Worm (Caenorhabditis elegans) whole organism, L1 larva: Measurements from ENCODE around the gene smc-4.

Source experiments
- C04F5.9 ChIP-seq: sonication (generic microtip); optimal IDR thresholded peaks from 2 replicates; lab custom pipeline; 2016; ENCODE audit warnings: missing genetic modification characterization, missing compliant biosample characterization
- C34B4.2 ChIP-seq: sonication (generic microtip); optimal IDR thresholded peaks from 2 replicates; lab custom pipeline; 2017; ENCODE audit warnings: mild to moderate bottlenecking, missing genetic modification characterization, missing compliant biosample characterization
- Y116A8C.19 ChIP-seq: sonication (generic microtip); optimal IDR thresholded peaks from 2 replicates; lab custom pipeline; 2016; ENCODE audit warnings: missing compliant biosample characterization, missing genetic modification characterization, borderline replicate concordance
- aha-1 ChIP-seq: fragments of 150-350 bp; optimal IDR thresholded peaks from 2 replicates; lab custom pipeline; 2014; ENCODE audit warnings: missing biosample characterization, missing genetic modification characterization
- alr-1 ChIP-seq: fragments of 200-800 bp; sonication (Bioruptor generic); optimal IDR thresholded peaks from 2 replicates; lab custom pipeline; 2018; ENCODE audit warnings: borderline replicate concordance, mild to moderate bottlenecking, missing genetic modification characterization, missing compliant biosample characterization
- ama-1 ChIP-seq: fragments of 150-350 bp; optimal IDR thresholded peaks from 2 replicates; lab custom pipeline; 2014
- ceh-63 ChIP-seq: fragments of 200-800 bp; sonication (Bioruptor generic); optimal IDR thresholded peaks from 2 replicates; lab custom pipeline; 2018; ENCODE audit warnings: mild to moderate bottlenecking, missing genetic modification characterization, missing compliant biosample characterization
- ceh-8 ChIP-seq: fragments of 200-800 bp; sonication (Bioruptor generic); optimal IDR thresholded peaks from 2 replicates; lab custom pipeline; 2018; ENCODE audit warnings: mild to moderate bottlenecking, missing genetic modification characterization, moderate library complexity, missing compliant biosample characterization
- ceh-82 ChIP-seq, 3 experiments: fragments of 150-350 bp in 1 of 3; sonication (generic microtip) in 2 of 3; optimal IDR thresholded peaks; 2 replicates each; lab custom pipeline; 2014 to 2017; ENCODE audit warnings: missing biosample characterization in 3 of 3, missing genetic modification characterization in 3 of 3
- ceh-88 ChIP-seq: fragments of 200-800 bp; sonication (Bioruptor generic); IDR thresholded peaks from 2 replicates; pipeline ENCODE4 v1.3.6; 2022; ENCODE audit warnings: missing genetic modification characterization, missing compliant biosample characterization
- ces-1 ChIP-seq: fragments of 150-350 bp; optimal IDR thresholded peaks from 2 replicates; lab custom pipeline; 2014; ENCODE audit warnings: missing biosample characterization, missing genetic modification reagents, missing genetic modification characterization
- efl-1 ChIP-seq, 4 experiments: fragments of 150-350 bp; optimal IDR thresholded peaks in 3 of 4; peaks in 1 of 4; 1 replicate in 1 of 4; 2 replicates in 3 of 4; lab custom pipeline; 2014; ENCODE audit warnings: missing biosample characterization in 2 of 4, missing genetic modification characterization in 2 of 4, missing genetic modification reagents in 2 of 4
- egl-13 ChIP-seq: sonication (generic microtip); optimal IDR thresholded peaks from 2 replicates; lab custom pipeline; 2016; ENCODE audit warnings: missing genotype, missing genetic modification reagents, missing genetic modification characterization, missing compliant biosample characterization
- elt-3 ChIP-seq, 6 experiments: fragments of 150-350 bp in 1 of 6; sonication (generic microtip); optimal IDR thresholded peaks; 2 replicates each; lab custom pipeline; 2017 to 2018; ENCODE audit warnings: missing biosample characterization in 6 of 6, missing genetic modification characterization in 6 of 6, inconsistent platforms in 1 of 6
- fkh-10 ChIP-seq: sonication (generic microtip); optimal IDR thresholded peaks from 2 replicates; lab custom pipeline; 2017; ENCODE audit warnings: missing biosample characterization, missing genetic modification reagents, missing genetic modification characterization
- fos-1 ChIP-seq: fragments of 150-350 bp; optimal IDR thresholded peaks from 2 replicates; lab custom pipeline; 2014; ENCODE audit warnings: missing biosample characterization, missing genetic modification characterization
- grh-1 ChIP-seq: fragments of 200-800 bp; sonication (Bioruptor generic); IDR thresholded peaks from 2 replicates; pipeline ENCODE4 v1.3.6; 2022; ENCODE audit warnings: missing genetic modification reagents, missing genetic modification characterization, missing compliant biosample characterization
- hpl-2 ChIP-seq: fragments of 150-350 bp; optimal IDR thresholded peaks from 2 replicates; lab custom pipeline; 2014; ENCODE audit warnings: missing biosample characterization, missing genetic modification reagents, missing genetic modification characterization
- irx-1 ChIP-seq: sonication (generic microtip); optimal IDR thresholded peaks from 2 replicates; lab custom pipeline; 2016; ENCODE audit warnings: missing genetic modification characterization, missing compliant biosample characterization
- jun-1 ChIP-seq: fragments of 150-350 bp; optimal IDR thresholded peaks from 2 replicates; lab custom pipeline; 2014; ENCODE audit warnings: missing biosample characterization, missing genetic modification reagents, missing genetic modification characterization
- lin-13 ChIP-seq: fragments of 150-350 bp; optimal IDR thresholded peaks from 2 replicates; lab custom pipeline; 2014; ENCODE audit warnings: missing biosample characterization, missing genetic modification reagents, missing genetic modification characterization
- lin-14 ChIP-seq: fragments of 200-800 bp; sonication (Bioruptor generic); optimal IDR thresholded peaks from 2 replicates; lab custom pipeline; 2018; ENCODE audit warnings: mild to moderate bottlenecking, missing genetic modification characterization, moderate library complexity, missing compliant biosample characterization
- lin-15B ChIP-seq: fragments of 150-350 bp; sonication (generic microtip); optimal IDR thresholded peaks from 3 replicates; lab custom pipeline; 2014; ENCODE audit warnings: missing biosample characterization, missing genetic modification characterization
- lin-39 ChIP-seq: fragments of 150-350 bp; optimal IDR thresholded peaks from 2 replicates; lab custom pipeline; 2014; ENCODE audit warnings: missing biosample characterization, missing genetic modification reagents, missing genetic modification characterization
- lsy-2 ChIP-seq, 2 experiments: fragments of 150-350 bp; optimal IDR thresholded peaks; 2 replicates each; lab custom pipeline; 2014; ENCODE audit warnings: missing biosample characterization in 2 of 2, missing genetic modification characterization in 2 of 2
- mdl-1 ChIP-seq, 2 experiments: fragments of 150-350 bp; optimal IDR thresholded peaks; 2 replicates each; lab custom pipeline; 2014 to 2017; ENCODE audit warnings: missing biosample characterization in 2 of 2, missing genetic modification characterization in 2 of 2, inconsistent platforms in 1 of 2
- mef-2 ChIP-seq: fragments of 150-350 bp; optimal IDR thresholded peaks from 2 replicates; lab custom pipeline; 2014; ENCODE audit warnings: missing biosample characterization, missing genetic modification characterization
- nhr-11 ChIP-seq: fragments of 150-350 bp; optimal IDR thresholded peaks from 2 replicates; lab custom pipeline; 2014; ENCODE audit warnings: missing biosample characterization, missing genetic modification characterization
- nhr-19 ChIP-seq: fragments of 200-800 bp; sonication (Bioruptor generic); conservative IDR thresholded peaks from 2 replicates; pipeline ENCODE4 v1.3.6; 2022; ENCODE audit warnings: missing genetic modification characterization, missing compliant biosample characterization
- nhr-47 ChIP-seq: sonication (generic microtip); optimal IDR thresholded peaks from 2 replicates; lab custom pipeline; 2016; ENCODE audit warnings: mild to moderate bottlenecking, missing genetic modification characterization, moderate library complexity, missing compliant biosample characterization
- nhr-76 ChIP-seq: sonication (generic microtip); optimal IDR thresholded peaks from 2 replicates; lab custom pipeline; 2017; ENCODE audit warnings: missing biosample characterization, missing genetic modification characterization
- nhr-77 ChIP-seq: fragments of 150-350 bp; optimal IDR thresholded peaks from 2 replicates; lab custom pipeline; 2014; ENCODE audit warnings: missing biosample characterization, missing genetic modification characterization
- nhr-84 ChIP-seq: sonication (generic microtip); optimal IDR thresholded peaks from 2 replicates; lab custom pipeline; 2017; ENCODE audit warnings: missing biosample characterization, missing genetic modification characterization
- nhr-85 ChIP-seq: sonication (generic microtip); peaks from one replicate; lab custom pipeline; 2016; ENCODE audit warnings: missing genetic modification characterization, inconsistent platforms, missing compliant biosample characterization
- nhr-90 ChIP-seq: sonication (generic microtip); optimal IDR thresholded peaks from 2 replicates; lab custom pipeline; 2016; ENCODE audit warnings: mild to moderate bottlenecking, missing genetic modification characterization, missing compliant biosample characterization; ENCODE audit not compliant: poor library complexity
- pax-3 ChIP-seq: fragments of 200-800 bp; sonication (Bioruptor generic); optimal IDR thresholded peaks from 2 replicates; lab custom pipeline; 2018; ENCODE audit warnings: mild to moderate bottlenecking, missing genetic modification characterization, moderate library complexity, missing compliant biosample characterization
- rnt-1 ChIP-seq: sonication (generic microtip); optimal IDR thresholded peaks from 2 replicates; lab custom pipeline; 2016; ENCODE audit warnings: mild to moderate bottlenecking, missing genetic modification characterization, moderate library complexity, missing compliant biosample characterization
- skn-1 ChIP-seq: fragments of 150-350 bp; optimal IDR thresholded peaks from 2 replicates; lab custom pipeline; 2014; ENCODE audit warnings: missing biosample characterization, missing genetic modification characterization
- sox-4 ChIP-seq: sonication (generic microtip); optimal IDR thresholded peaks from 2 replicates; lab custom pipeline; 2016; ENCODE audit warnings: missing genetic modification characterization, missing compliant biosample characterization
- sptf-1 ChIP-seq: fragments of 150-350 bp; optimal IDR thresholded peaks from 2 replicates; lab custom pipeline; 2014; ENCODE audit warnings: missing biosample characterization, missing genetic modification characterization
- sup-37 ChIP-seq: fragments of 200-800 bp; sonication (Bioruptor generic); optimal IDR thresholded peaks from 2 replicates; lab custom pipeline; 2018; ENCODE audit warnings: mild to moderate bottlenecking, missing genetic modification characterization, missing compliant biosample characterization
- swsn-7 ChIP-seq: sonication (generic microtip); optimal IDR thresholded peaks from 2 replicates; lab custom pipeline; 2016; ENCODE audit warnings: missing genetic modification characterization, missing compliant biosample characterization
- tbx-2 ChIP-seq: sonication (generic microtip); optimal IDR thresholded peaks from 2 replicates; lab custom pipeline; 2016; ENCODE audit warnings: missing genetic modification characterization, missing compliant biosample characterization
- tlp-1 ChIP-seq: fragments of 150-350 bp; optimal IDR thresholded peaks from 2 replicates; lab custom pipeline; 2014; ENCODE audit warnings: missing biosample characterization, missing genetic modification characterization
- unc-130 ChIP-seq: fragments of 150-350 bp; optimal IDR thresholded peaks from 2 replicates; lab custom pipeline; 2017; ENCODE audit warnings: missing biosample characterization, missing genetic modification characterization, inconsistent platforms
- unc-62 ChIP-seq: fragments of 150-350 bp; optimal IDR thresholded peaks from 2 replicates; lab custom pipeline; 2014; ENCODE audit warnings: missing biosample characterization, missing genetic modification reagents, missing genetic modification characterization
- unc-86 ChIP-seq: sonication (generic microtip); optimal IDR thresholded peaks from 2 replicates; lab custom pipeline; 2016; ENCODE audit warnings: missing genetic modification characterization, missing compliant biosample characterization
- zag-1 ChIP-seq: fragments of 150-350 bp; optimal IDR thresholded peaks from 2 replicates; lab custom pipeline; 2014; ENCODE audit warnings: missing biosample characterization, missing genetic modification characterization
- ztf-11 ChIP-seq, 2 experiments: sonication (generic microtip); optimal IDR thresholded peaks; 2 replicates each; lab custom pipeline; 2016 to 2017; ENCODE audit warnings: missing genetic modification characterization in 2 of 2, missing biosample characterization in 1 of 2, missing compliant biosample characterization in 1 of 2

The smc-4 gene

DNA sequence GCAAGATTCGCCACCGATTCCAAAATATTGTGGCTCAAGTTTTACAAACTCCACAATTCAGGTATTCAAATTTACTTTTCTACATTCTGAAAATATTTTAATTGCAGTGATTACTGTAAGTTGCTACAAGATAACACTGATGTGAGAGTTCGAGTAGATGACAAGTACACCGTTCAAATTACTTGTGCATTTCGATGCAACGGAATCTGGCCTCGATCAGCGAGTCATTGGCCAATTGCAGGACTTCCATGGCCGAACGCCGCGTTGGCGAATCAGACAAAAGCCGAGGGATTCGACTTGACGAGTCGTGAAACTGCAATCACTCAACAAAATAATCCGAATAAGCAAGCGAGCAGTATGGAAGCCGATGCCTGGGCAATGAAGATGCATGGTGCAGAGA lies 14.0 kb downstream of the smc-4 start:
- peak; percentile 43 for TF ChIP-seq nhr-85
- no peak for TF ChIP-seq jun-1 (tag; lab: Kevin White, UChicago)
- TF ChIP-seq tbx-2 (tag; lab: Kevin White, UChicago) = no peak

- TF ChIP-seq lin-13 (GFP tag; lab: Kevin White, UChicago) (no peak), rnt-1 (peak; percentile 21), nhr-47 (tag; lab: Kevin White, UChicago) (no peak), nhr-11 (tag; lab: Kevin White, UChicago) (no peak), swsn-7 (tag; lab: Kevin White, UChicago) (no peak), ceh-82 (tag; optimal IDR thresholded peaks at IDR 0.05; lab: Kevin White, UChicago) (no peak)
These were observed 16.5 kb downstream of the smc-4 start for ce11 chrIII:4603837-4604236.

ce11 chrIII:4612334-4612953 lies 25.1 kb downstream of the smc-4 start, which contains the start of gene sel-2:
sel-2 (minus strand) TSS chrIII:4612384.
- no peak for TF ChIP-seq tbx-2 (tag; lab: Kevin White, UChicago)
- TF ChIP-seq nhr-77 = no peak
- TF ChIP-seq hpl-2 (GFP tag; lab: Kevin White, UChicago) = no peak
- TF ChIP-seq aha-1 (tag; lab: Kevin White, UChicago) = no peak
- TF ChIP-seq ces-1 (GFP tag; lab: Kevin White, UChicago) = no peak
- no peak for TF ChIP-seq lin-39 (tag; lab: Kevin White, UChicago)
- TF ChIP-seq lin-15B = no peak
- no peak for TF ChIP-seq tlp-1 (tag; lab: Kevin White, UChicago)
- no peak for TF ChIP-seq grh-1 (GFP tag; lab: Robert Waterston, UW)
- TF ChIP-seq ceh-82 (tag; optimal IDR thresholded peaks at IDR 0.05; lab: Kevin White, UChicago) = no peak
- TF ChIP-seq C04F5.9 (tag; lab: Kevin White, UChicago) = no peak
- TF ChIP-seq egl-13 (tag; lab: Kevin White, UChicago) = no peak
- TF ChIP-seq skn-1 = no peak
- no peak for TF ChIP-seq sup-37 (GFP tag; lab: Kevin White, UChicago)
- no peak for TF ChIP-seq nhr-19 (GFP tag; lab: Robert Waterston, UW)
- peak in 1 of 2 experiments; percentile 39 for TF ChIP-seq efl-1 (optimal IDR thresholded peaks at IDR 0.05; lab: Kevin White, UChicago)
- TF ChIP-seq efl-1 (GFP tag; optimal IDR thresholded peaks at IDR 0.05 in 1 of 2; lab: Kevin White, UChicago) = peak; percentile 2 to 72
- TF ChIP-seq ama-1 = no peak
- no peak for TF ChIP-seq unc-62 (GFP tag; lab: Kevin White, UChicago)
- TF ChIP-seq nhr-90 (tag; lab: Kevin White, UChicago) = no peak
- TF ChIP-seq fkh-10 (GFP tag; lab: Kevin White, UChicago) = no peak
- no peak for TF ChIP-seq sox-4 (tag; lab: Kevin White, UChicago)
- TF ChIP-seq lin-14 (GFP tag; lab: Kevin White, UChicago) = peak; percentile 87
- peak in 1 of 2 experiments; percentile 25 for TF ChIP-seq lsy-2 (tag; optimal IDR thresholded peaks at IDR 0.05; lab: Kevin White, UChicago)
- no peak for TF ChIP-seq ztf-11 (tag; optimal IDR thresholded peaks at IDR 0.05; lab: Kevin White, UChicago)
- TF ChIP-seq pax-3 = no peak
- TF ChIP-seq Y116A8C.19 = no peak
- no peak for TF ChIP-seq ceh-63 (GFP tag; lab: Kevin White, UChicago)
- no peak for TF ChIP-seq nhr-47 (tag; lab: Kevin White, UChicago)
- TF ChIP-seq sptf-1 (tag; lab: Kevin White, UChicago) = no peak
- TF ChIP-seq fos-1 = no peak
- TF ChIP-seq unc-130 (tag; lab: Kevin White, UChicago) = no peak
- TF ChIP-seq ceh-8 (GFP tag; lab: Kevin White, UChicago) = no peak
- no peak for TF ChIP-seq zag-1 (tag; lab: Kevin White, UChicago)
- no peak for TF ChIP-seq ceh-88 (GFP tag; lab: Robert Waterston, UW)
- no peak for TF ChIP-seq nhr-84 (tag; lab: Kevin White, UChicago)
- peak; percentile 58 for TF ChIP-seq nhr-85
- TF ChIP-seq irx-1 (tag; lab: Kevin White, UChicago) = no peak
- no peak for TF ChIP-seq alr-1 (tag; lab: Kevin White, UChicago)
- TF ChIP-seq elt-3 (tag; optimal IDR thresholded peaks at IDR 0.05; lab: Kevin White, UChicago) = peak in 1 of 6 experiments; percentile 20
- no peak for TF ChIP-seq mef-2 (tag; lab: Kevin White, UChicago)
- no peak for TF ChIP-seq C34B4.2 (tag; lab: Kevin White, UChicago)
- TF ChIP-seq nhr-76 (tag; lab: Kevin White, UChicago) = no peak
- no peak for TF ChIP-seq mdl-1 (tag; optimal IDR thresholded peaks at IDR 0.05; lab: Kevin White, UChicago)
- no peak for TF ChIP-seq unc-86 (tag; lab: Kevin White, UChicago)
